Worm (Caenorhabditis elegans) whole organism, L4/young adult: ENCODE measurements around the gene Y69A2AR.22.

Experiments
- W03F9.2 ChIP-seq: fragments of 150-350 bp; optimal IDR thresholded peaks from 2 replicates; lab custom pipeline; 2014; ENCODE audit warnings: missing biosample characterization, missing genetic modification characterization
- dao-5 ChIP-seq: sonication (generic microtip); optimal IDR thresholded peaks from 2 replicates; lab custom pipeline; 2016; ENCODE audit warnings: missing genotype, missing genetic modification characterization, moderate library complexity, missing compliant biosample characterization
- him-1 ChIP-seq: sonication (generic microtip); optimal IDR thresholded peaks from 2 replicates; lab custom pipeline; 2016; ENCODE audit warnings: missing genotype, missing genetic modification reagents, missing genetic modification characterization, missing compliant biosample characterization

Gene Y69A2AR.22

DNA sequence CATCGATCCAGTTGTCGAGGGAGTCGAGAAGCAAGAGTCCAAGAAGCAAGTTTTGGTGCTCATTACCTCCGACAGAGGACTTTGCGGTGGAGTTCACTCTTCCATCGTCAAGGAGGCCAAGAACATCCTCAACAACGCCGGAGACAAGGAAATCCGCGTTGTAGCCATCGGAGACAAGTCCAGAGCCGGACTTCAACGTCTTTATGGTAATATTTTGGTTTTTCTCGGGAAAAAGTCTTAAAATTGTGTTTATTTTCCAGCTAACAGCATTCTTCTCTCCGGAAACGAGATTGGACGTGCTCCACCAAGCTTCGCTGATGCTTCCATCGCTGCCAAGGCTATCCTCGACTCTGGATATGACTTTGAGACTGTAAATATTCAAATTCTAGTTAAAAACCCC, 11.6 kb downstream of the Y69A2AR.22 start:
- no peak for TF ChIP-seq dao-5 (tag; lab: Kevin White, UChicago)
- TF ChIP-seq W03F9.2 (tag; lab: Kevin White, UChicago): no peak
- no peak for TF ChIP-seq him-1

DNA sequence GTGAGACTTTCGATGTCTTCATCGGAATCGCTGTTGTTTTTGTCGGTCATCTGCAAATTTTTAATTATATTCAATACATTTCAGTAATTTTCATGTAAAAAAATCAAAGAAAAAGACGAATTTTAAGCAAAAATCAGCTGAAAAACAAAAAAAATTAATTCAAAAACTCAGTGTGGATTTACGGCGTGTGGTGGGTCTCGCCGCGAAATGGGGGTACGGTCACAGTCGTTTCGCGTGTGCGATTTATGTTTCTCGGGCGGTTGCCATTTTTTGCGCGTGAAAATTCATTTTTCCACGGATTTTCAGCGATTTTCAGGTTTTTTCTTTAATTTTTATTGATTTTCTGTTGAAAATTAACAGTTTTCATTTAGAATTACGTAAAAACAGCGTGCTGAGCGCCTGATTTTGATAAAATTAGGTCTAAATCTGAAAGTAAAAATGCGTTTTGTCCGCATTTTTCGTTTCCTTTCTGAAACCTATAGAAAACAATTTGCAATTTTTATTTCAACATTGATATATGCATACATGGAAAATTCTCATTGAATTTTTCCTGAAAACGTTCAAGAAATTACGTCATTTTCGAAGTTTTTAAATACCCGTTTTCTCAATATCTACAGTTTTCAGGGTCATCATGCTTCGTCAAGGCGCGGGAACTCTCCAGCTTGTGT, 12.5 kb downstream of the Y69A2AR.22 start, which contains the start of the genes ccdc-12 and Y69A2AR.18:
Gene ccdc-12 (minus strand): TSS at position 57 of the 668 bp plus-strand sequence.
Gene Y69A2AR.18 (plus strand): TSS at position 618 of the 668 bp plus-strand sequence.
- TF ChIP-seq W03F9.2 (tag; lab: Kevin White, UChicago): no peak

DNA sequence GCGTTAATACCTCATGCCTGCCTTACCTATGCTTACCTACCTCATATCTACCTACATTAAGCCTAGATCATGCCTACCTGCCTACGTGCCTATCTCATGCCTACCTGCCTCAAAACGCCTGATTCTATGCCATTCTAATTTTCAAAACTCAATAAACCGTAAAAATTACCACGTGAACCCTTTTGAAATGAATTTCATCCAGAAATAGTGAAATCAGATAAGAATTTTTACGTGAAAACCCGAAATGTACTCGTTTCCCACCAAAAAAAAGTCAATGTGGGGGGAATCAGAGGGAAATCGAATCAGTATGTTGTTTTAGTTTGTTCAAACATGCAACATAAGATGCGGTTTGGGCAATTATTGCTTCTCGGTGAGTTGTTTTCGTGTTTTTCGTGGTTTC, 19.2 kb downstream of the Y69A2AR.22 start, which contains the start of gene Y69A2AR.19:
Gene Y69A2AR.19 (plus strand): TSS at position 301 of the 400 bp plus-strand sequence.
- TF ChIP-seq dao-5 (tag; lab: Kevin White, UChicago) (no peak), W03F9.2 (tag; lab: Kevin White, UChicago) (no peak), him-1 (no peak)

DNA sequence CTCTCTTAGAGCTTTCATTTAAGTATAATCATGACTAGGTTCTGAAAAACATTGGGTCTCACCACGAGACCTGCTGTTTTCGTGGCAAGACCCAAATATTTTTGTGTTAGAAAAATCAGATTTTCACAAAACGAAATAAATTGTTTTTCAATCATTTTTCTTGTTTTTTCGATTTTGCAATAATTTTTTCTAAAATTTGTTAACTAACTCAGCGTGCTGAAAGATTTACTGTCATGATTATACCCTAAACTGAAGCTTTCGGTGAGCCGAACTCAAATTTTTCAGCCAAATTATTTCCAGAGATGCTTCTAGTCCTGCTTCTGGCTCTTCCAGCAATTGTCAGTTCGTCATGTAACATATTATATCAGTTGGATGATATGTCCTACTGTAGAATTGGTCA, 25.8 kb downstream of the Y69A2AR.22 start, which contains the start of gene Y69A2AL.2:
Gene Y69A2AL.2 (plus strand): TSS at position 301 of the 400 bp plus-strand sequence.
- TF ChIP-seq him-1: no peak
- no peak for TF ChIP-seq W03F9.2 (tag; lab: Kevin White, UChicago)
- TF ChIP-seq dao-5 (tag; lab: Kevin White, UChicago): no peak

DNA sequence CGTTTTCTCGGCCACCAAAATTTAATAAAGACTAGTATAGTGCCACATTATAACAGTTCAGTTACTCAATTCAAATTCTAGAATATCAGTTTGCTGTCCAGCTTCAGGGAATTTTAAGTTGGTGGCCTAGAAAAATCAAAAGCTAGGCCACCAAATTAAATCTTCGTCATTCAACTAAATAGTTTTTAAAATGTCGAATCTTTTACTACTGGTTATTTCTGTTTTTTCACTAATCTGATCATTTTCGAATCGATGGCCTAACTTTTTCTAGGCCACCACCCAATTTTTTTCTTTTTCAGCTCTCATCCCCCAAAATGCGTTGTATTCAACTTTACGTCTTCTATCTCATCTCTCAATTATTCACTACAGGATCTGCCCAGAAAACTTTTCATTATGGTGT, 31.3 kb downstream of the Y69A2AR.22 start, which contains the start of gene grd-16:
Gene grd-16 (plus strand): TSS at position 301 of the 400 bp plus-strand sequence.
- TF ChIP-seq W03F9.2 (tag; lab: Kevin White, UChicago) (no peak), him-1 (no peak), dao-5 (tag; lab: Kevin White, UChicago) (no peak)

DNA sequence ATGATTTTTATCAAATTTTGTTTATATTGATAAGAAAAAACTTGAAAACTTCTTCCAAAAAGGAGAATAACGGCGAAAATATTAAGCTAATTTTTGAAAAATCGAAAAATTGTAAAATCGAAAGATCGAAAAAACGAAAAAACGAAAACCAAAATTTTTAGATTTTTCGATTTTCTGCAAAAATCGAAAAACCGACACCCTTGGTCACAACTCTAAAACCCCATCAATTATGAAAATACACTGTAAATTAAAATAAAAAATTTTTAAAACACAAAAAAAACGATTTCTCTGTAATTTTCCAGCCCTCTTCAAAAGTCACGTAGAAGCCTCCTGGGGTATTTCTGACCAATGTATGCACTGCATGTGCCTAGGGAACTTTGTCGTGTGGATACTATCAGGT, 37.6 kb downstream of the Y69A2AR.22 start, which contains the start of gene ilys-1:
Gene ilys-1 (plus strand): TSS at position 301 of the 400 bp plus-strand sequence.
- TF ChIP-seq W03F9.2 (tag; lab: Kevin White, UChicago) (no peak), dao-5 (tag; lab: Kevin White, UChicago) (no peak), him-1 (no peak)

DNA sequence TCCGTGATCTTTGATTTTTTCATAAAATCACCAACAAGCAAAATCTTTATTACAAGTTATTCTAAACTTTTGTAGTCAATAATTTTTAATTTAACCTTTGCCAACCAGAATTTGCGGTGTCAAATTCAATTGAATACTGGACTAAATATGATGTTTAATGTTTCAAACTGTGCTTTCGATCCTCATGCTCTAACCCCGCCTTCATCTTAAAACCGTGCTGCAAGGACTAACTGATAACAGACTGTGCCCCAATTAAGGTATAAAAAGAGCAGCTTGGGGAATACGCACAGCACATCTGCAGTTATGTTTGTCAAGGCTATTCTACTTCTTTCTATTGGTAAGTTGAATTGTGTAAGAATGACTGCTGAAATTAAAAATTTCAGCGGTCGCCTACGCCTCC, 40.3 kb downstream of the Y69A2AR.22 start, which contains the start of gene ilys-2:
Gene ilys-2 (plus strand): TSS at position 301 of the 400 bp plus-strand sequence.
- TF ChIP-seq him-1 (no peak), W03F9.2 (tag; lab: Kevin White, UChicago) (no peak), dao-5 (tag; lab: Kevin White, UChicago) (no peak)

DNA sequence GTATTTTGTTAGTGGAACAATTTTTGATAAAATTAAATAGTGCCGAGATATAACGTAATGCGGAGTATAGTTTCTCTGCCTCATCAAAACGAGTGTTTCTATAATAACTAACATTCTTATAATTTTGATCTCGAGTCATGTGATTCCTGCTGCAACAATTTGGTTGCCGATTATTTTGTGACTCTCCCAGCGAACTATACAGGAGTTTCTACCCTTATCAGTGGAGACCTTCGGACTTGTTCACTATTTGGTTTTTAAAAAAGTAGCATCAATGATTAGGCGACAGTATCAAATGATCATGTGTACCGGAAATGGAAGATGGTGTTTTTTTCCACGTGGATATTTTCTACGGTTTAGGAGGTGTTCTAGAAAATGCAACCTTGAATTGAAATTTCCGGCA, 41.5 kb downstream of the Y69A2AR.22 start:
- TF ChIP-seq dao-5 (tag; lab: Kevin White, UChicago) (no peak), W03F9.2 (tag; lab: Kevin White, UChicago) (no peak), him-1 (no peak)

DNA sequence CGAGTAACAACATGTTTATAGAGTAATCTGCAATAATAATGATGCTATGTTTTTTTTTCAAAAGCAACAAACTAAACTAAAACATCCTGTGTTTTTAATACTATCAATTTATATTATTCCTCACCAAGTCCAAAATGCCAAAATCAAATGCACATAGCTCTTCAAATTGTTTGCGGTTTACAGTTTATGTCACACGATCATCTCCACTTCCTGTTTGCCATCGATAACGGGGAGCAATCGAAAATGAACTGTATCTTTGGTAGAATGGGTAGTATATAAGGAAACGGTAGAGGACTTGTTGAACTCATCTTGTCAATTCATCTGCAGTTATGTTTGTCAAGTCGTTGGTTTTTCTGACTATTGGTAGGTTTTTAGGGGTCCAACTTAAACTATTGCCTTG, 43.6 kb downstream of the Y69A2AR.22 start, which contains the start of gene ilys-3:
Gene ilys-3 (plus strand): TSS at position 301 of the 400 bp plus-strand sequence.
- TF ChIP-seq him-1 (no peak), dao-5 (tag; lab: Kevin White, UChicago) (no peak), W03F9.2 (tag; lab: Kevin White, UChicago) (no peak)

DNA sequence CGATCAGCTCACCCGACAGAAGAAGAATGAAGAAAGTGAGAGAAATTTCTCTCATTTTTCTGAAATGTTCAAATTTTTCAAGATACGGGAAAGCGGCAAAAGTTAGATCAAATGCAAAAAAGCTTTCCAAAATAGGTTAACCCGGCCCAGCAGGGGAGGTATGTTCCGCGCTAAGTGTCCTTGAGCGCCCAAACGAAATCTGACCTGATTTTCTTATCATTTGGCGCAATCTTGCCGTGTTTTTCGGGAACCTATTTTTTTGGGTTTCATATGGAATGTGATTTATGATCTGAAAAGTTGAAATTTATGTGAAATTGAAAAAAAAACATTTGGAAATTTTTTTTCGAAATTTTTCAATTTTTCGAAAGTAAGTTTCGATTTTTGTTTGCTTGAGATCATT, 44.4 kb downstream of the Y69A2AR.22 start, which contains the start of gene cdh-10:
Gene cdh-10 (minus strand): TSS at position 59 of the 400 bp plus-strand sequence.
- TF ChIP-seq dao-5 (tag; lab: Kevin White, UChicago): no peak
- no peak for TF ChIP-seq him-1
- no peak for TF ChIP-seq W03F9.2 (tag; lab: Kevin White, UChicago)

DNA sequence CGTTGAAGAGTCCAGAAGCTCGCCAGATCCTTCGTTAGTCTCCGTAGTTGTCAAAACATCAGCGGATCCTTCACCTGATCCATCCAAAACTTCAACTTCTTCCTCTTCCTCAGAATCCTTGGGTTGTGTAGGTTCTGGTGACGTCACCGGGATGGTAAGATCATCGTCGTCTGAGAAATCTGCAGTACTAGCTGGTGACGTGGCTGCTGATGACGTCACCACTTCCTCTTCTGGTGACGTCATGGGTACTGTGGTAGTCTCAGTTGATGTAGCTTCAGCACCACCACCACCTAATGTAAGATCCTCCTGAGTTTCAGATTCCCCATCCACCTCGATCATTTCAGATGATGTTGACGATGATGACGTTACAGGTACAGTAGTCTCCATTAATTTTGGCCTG, 46.3 kb downstream of the Y69A2AR.22 start:
- TF ChIP-seq dao-5 (tag; lab: Kevin White, UChicago) (no peak), him-1 (no peak)

DNA sequence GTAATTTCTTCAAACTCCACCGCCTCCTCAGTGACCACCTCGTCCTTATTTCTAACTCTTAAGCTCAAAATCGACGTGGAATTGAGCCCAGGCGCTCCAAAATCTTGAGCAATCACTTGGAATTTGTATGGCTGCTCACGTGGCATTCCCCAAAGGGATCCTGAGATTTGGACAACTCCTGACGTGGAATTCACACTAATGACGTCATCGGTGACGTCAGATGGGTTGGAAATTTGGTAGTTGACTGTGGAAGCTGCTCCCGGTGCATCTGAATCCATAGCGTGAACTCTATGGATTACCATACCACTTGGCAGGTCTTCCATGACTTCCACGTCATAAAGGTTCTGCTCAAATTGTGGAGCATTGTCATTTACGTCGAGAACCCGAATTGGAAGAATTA, 52.6 kb downstream of the Y69A2AR.22 start:
- TF ChIP-seq him-1 (no peak), dao-5 (tag; lab: Kevin White, UChicago) (no peak), W03F9.2 (tag; lab: Kevin White, UChicago) (no peak)
